Worm (Caenorhabditis elegans) whole organism, L4 larva: Measurements from ENCODE around the gene C13A2.9.

Source experiments
- F10B5.3 ChIP-seq: sonication (generic microtip); optimal IDR thresholded peaks from 2 replicates; lab custom pipeline; 2016; ENCODE audit warnings: mild to moderate bottlenecking, missing genetic modification characterization, missing compliant biosample characterization
- F44E2.7 ChIP-seq: fragments of 200-800 bp; sonication (Bioruptor generic); IDR thresholded peaks from 2 replicates; pipeline ENCODE4 v2.1.2; 2022; ENCODE audit warnings: missing genetic modification characterization, missing compliant biosample characterization
- F49E8.2 ChIP-seq: sonication (generic microtip); optimal IDR thresholded peaks from 2 replicates; lab custom pipeline; 2016; ENCODE audit warnings: missing compliant biosample characterization, mild to moderate bottlenecking, missing genetic modification characterization, borderline replicate concordance
- T26A8.4 ChIP-seq: fragments of 200-800 bp; sonication (Bioruptor generic); IDR thresholded peaks from 2 replicates; pipeline ENCODE4 v1.3.6; 2022; ENCODE audit warnings: missing genetic modification characterization, missing compliant biosample characterization
- Y105C5A.15 ChIP-seq: fragments of 200-800 bp; sonication (Bioruptor generic); IDR thresholded peaks from 2 replicates; pipeline ENCODE4 v1.3.6; 2022; ENCODE audit warnings: missing genetic modification characterization, missing compliant biosample characterization
- Y48G9A.11 ChIP-seq: fragments of 200-800 bp; sonication (Bioruptor generic); IDR thresholded peaks from 2 replicates; pipeline ENCODE4 v1.3.6; 2022; ENCODE audit warnings: missing genetic modification reagents, missing genetic modification characterization, missing compliant biosample characterization
- Y5F2A.4 ChIP-seq: fragments of 200-800 bp; sonication (Bioruptor generic); optimal IDR thresholded peaks from 2 replicates; lab custom pipeline; 2018; ENCODE audit warnings: mild to moderate bottlenecking, missing genetic modification characterization, missing compliant biosample characterization
- aly-2 ChIP-seq: sonication (generic microtip); optimal IDR thresholded peaks from 2 replicates; lab custom pipeline; 2018; ENCODE audit warnings: missing biosample characterization, missing genetic modification characterization
- arid-1 ChIP-seq: fragments of 200-800 bp; sonication (Bioruptor generic); conservative IDR thresholded peaks from 2 replicates; pipeline ENCODE4 v1.3.6; 2022; ENCODE audit warnings: missing genetic modification reagents, missing genetic modification characterization, missing compliant biosample characterization
- ceh-20 ChIP-seq: fragments of 200-800 bp; sonication (Bioruptor generic); IDR thresholded peaks from 2 replicates; pipeline ENCODE4 v1.3.6; 2022; ENCODE audit warnings: missing genetic modification reagents, missing genetic modification characterization, missing compliant biosample characterization
- ceh-28 ChIP-seq: fragments of 150-350 bp; optimal IDR thresholded peaks from 2 replicates; lab custom pipeline; 2014; ENCODE audit warnings: missing biosample characterization, missing genetic modification reagents, missing genetic modification characterization
- ceh-44 ChIP-seq: fragments of 200-800 bp; sonication (Bioruptor generic); IDR thresholded peaks from 2 replicates; pipeline ENCODE4 v1.3.6; 2022; ENCODE audit warnings: missing genetic modification reagents, missing genetic modification characterization, missing compliant biosample characterization
- ces-1 ChIP-seq: fragments of 150-350 bp; sonication (generic microtip); optimal IDR thresholded peaks from 4 replicates; lab custom pipeline; 2014; ENCODE audit warnings: missing biosample characterization, missing genetic modification reagents, missing genetic modification characterization
- daf-12 ChIP-seq: fragments of 150-350 bp; optimal IDR thresholded peaks from 2 replicates; lab custom pipeline; 2014; ENCODE audit warnings: missing biosample characterization, missing genetic modification reagents, missing genetic modification characterization
- daf-8 ChIP-seq: fragments of 200-800 bp; sonication (Bioruptor generic); IDR thresholded peaks from 2 replicates; pipeline ENCODE4 v1.3.6; 2022; ENCODE audit warnings: missing genetic modification characterization, missing compliant biosample characterization
- dmd-6 ChIP-seq: fragments of 200-800 bp; sonication (Bioruptor generic); IDR thresholded peaks from 2 replicates; pipeline ENCODE4 v1.3.6; 2022; ENCODE audit warnings: missing genetic modification reagents, missing genetic modification characterization, missing compliant biosample characterization
- dmd-8 ChIP-seq: fragments of 200-800 bp; sonication (Bioruptor generic); IDR thresholded peaks from 2 replicates; pipeline ENCODE4 v1.3.6; 2022; ENCODE audit warnings: missing genetic modification characterization, missing compliant biosample characterization
- duxl-1 ChIP-seq: sonication (generic microtip); optimal IDR thresholded peaks from 2 replicates; lab custom pipeline; 2016; ENCODE audit warnings: mild to moderate bottlenecking, missing genetic modification characterization, moderate library complexity, missing compliant biosample characterization; ENCODE audit not compliant: poor library complexity
- egl-43 ChIP-seq: fragments of 200-800 bp; sonication (Bioruptor generic); IDR thresholded peaks from 2 replicates; pipeline ENCODE4 v1.3.6; 2022; ENCODE audit warnings: missing genetic modification reagents, missing genetic modification characterization, missing compliant biosample characterization
- fkh-10 ChIP-seq: fragments of 150-350 bp; optimal IDR thresholded peaks from 2 replicates; lab custom pipeline; 2014; ENCODE audit warnings: missing biosample characterization, missing genetic modification reagents, missing genetic modification characterization
- hlh-11 ChIP-seq: fragments of 200-800 bp; sonication (Bioruptor generic); optimal IDR thresholded peaks from 2 replicates; lab custom pipeline; 2018; ENCODE audit warnings: mild to moderate bottlenecking, missing genetic modification characterization, missing compliant biosample characterization
- hmg-1.1 ChIP-seq: fragments of 200-800 bp; sonication (Bioruptor generic); IDR thresholded peaks from 2 replicates; pipeline ENCODE4 v1.3.6; 2022; ENCODE audit warnings: missing genetic modification reagents, missing genetic modification characterization, missing compliant biosample characterization
- lim-7 ChIP-seq: fragments of 200-800 bp; sonication (Bioruptor generic); IDR thresholded peaks from 2 replicates; pipeline ENCODE4 v1.3.6; 2022; ENCODE audit warnings: missing genetic modification characterization, missing compliant biosample characterization
- lin-1 ChIP-seq: fragments of 200-800 bp; sonication (Bioruptor generic); IDR thresholded peaks from 2 replicates; pipeline ENCODE4 v1.3.6; 2022; ENCODE audit warnings: missing genetic modification reagents, missing genetic modification characterization, missing compliant biosample characterization
- lin-13 ChIP-seq: fragments of 150-350 bp; optimal IDR thresholded peaks from 2 replicates; lab custom pipeline; 2014; ENCODE audit warnings: missing biosample characterization, missing genetic modification reagents, missing genetic modification characterization
- lin-15B ChIP-seq: fragments of 150-350 bp; sonication (generic microtip); optimal IDR thresholded peaks from 3 replicates; lab custom pipeline; 2014; ENCODE audit warnings: missing biosample characterization, missing genetic modification characterization
- lin-29 ChIP-seq: fragments of 200-800 bp; sonication (Bioruptor generic); IDR thresholded peaks from 2 replicates; pipeline ENCODE4 v1.3.6; 2022; ENCODE audit warnings: missing genetic modification reagents, missing genetic modification characterization, missing compliant biosample characterization
- lin-38 ChIP-seq: fragments of 200-800 bp; sonication (Bioruptor generic); IDR thresholded peaks from 2 replicates; pipeline ENCODE4 v1.3.6; 2022; ENCODE audit warnings: missing genetic modification reagents, missing genetic modification characterization, missing compliant biosample characterization
- lir-3 ChIP-seq: sonication (generic microtip); optimal IDR thresholded peaks from 2 replicates; lab custom pipeline; 2016; ENCODE audit warnings: mild to moderate bottlenecking, missing genetic modification characterization, missing compliant biosample characterization
- madf-5 ChIP-seq, 2 experiments: fragments of 200-800 bp; sonication (Bioruptor generic); IDR thresholded peaks; 2 replicates each; pipeline ENCODE4 v1.3.6; 2022; ENCODE audit warnings: missing compliant biosample characterization in 2 of 2, missing genetic modification characterization in 2 of 2
- mdt-29 ChIP-seq: fragments of 200-800 bp; sonication (Bioruptor generic); IDR thresholded peaks from 2 replicates; pipeline ENCODE4 v1.3.6; 2022; ENCODE audit warnings: missing genetic modification reagents, missing genetic modification characterization, missing compliant biosample characterization
- mes-2 ChIP-seq: sonication (generic microtip); optimal IDR thresholded peaks from 2 replicates; lab custom pipeline; 2016; ENCODE audit warnings: missing genotype, mild to moderate bottlenecking, missing genetic modification characterization, missing compliant biosample characterization; ENCODE audit not compliant: poor library complexity, severe bottlenecking
- nhr-10 ChIP-seq: fragments of 150-350 bp; optimal IDR thresholded peaks from 2 replicates; lab custom pipeline; 2014; ENCODE audit warnings: missing biosample characterization, missing genetic modification characterization
- nhr-102 ChIP-seq: sonication (generic microtip); optimal IDR thresholded peaks from 2 replicates; lab custom pipeline; 2016; ENCODE audit warnings: mild to moderate bottlenecking, missing genetic modification characterization, moderate library complexity, missing compliant biosample characterization
- nhr-11 ChIP-seq: fragments of 150-350 bp; optimal IDR thresholded peaks from 2 replicates; lab custom pipeline; 2014; ENCODE audit warnings: missing biosample characterization, missing genetic modification characterization
- nhr-111 ChIP-seq: fragments of 200-800 bp; sonication (Bioruptor generic); optimal IDR thresholded peaks from 2 replicates; lab custom pipeline; 2018; ENCODE audit warnings: mild to moderate bottlenecking, missing genetic modification characterization, missing compliant biosample characterization
- nhr-237 ChIP-seq: sonication (generic microtip); optimal IDR thresholded peaks from 2 replicates; lab custom pipeline; 2017; ENCODE audit warnings: missing biosample characterization, missing genetic modification characterization
- nhr-48 ChIP-seq: sonication (generic microtip); optimal IDR thresholded peaks from 2 replicates; lab custom pipeline; 2016; ENCODE audit warnings: mild to moderate bottlenecking, missing genetic modification characterization, missing compliant biosample characterization
- nhr-6 ChIP-seq: fragments of 150-350 bp; optimal IDR thresholded peaks from 2 replicates; lab custom pipeline; 2014; ENCODE audit warnings: missing biosample characterization, missing genetic modification characterization
- nhr-76 ChIP-seq: fragments of 150-350 bp; optimal IDR thresholded peaks from 2 replicates; lab custom pipeline; 2014; ENCODE audit warnings: missing biosample characterization, missing genetic modification characterization
- php-3 ChIP-seq: fragments of 200-800 bp; sonication (Bioruptor generic); IDR thresholded peaks from 2 replicates; pipeline ENCODE4 v1.3.6; 2022; ENCODE audit warnings: missing genetic modification reagents, missing genetic modification characterization, missing compliant biosample characterization
- set-16 ChIP-seq: fragments of 200-800 bp; sonication (Bioruptor generic); IDR thresholded peaks from 2 replicates; pipeline ENCODE4 v1.3.6; 2022; ENCODE audit warnings: missing genetic modification reagents, missing genetic modification characterization, missing compliant biosample characterization
- skn-1 ChIP-seq: fragments of 150-350 bp; optimal IDR thresholded peaks from 2 replicates; lab custom pipeline; 2014; ENCODE audit warnings: missing biosample characterization, missing genetic modification characterization
- snpc-1.2 ChIP-seq: fragments of 200-800 bp; sonication (Bioruptor generic); IDR thresholded peaks from 2 replicates; pipeline ENCODE4 v1.3.6; 2022; ENCODE audit warnings: missing genetic modification reagents, missing genetic modification characterization, missing compliant biosample characterization
- snpc-4 ChIP-seq: fragments of 150-350 bp; optimal IDR thresholded peaks from 2 replicates; lab custom pipeline; 2014; ENCODE audit warnings: missing biosample characterization, missing genetic modification characterization
- spr-1 ChIP-seq: sonication (generic microtip); optimal IDR thresholded peaks from 2 replicates; lab custom pipeline; 2016; ENCODE audit warnings: mild to moderate bottlenecking, missing genetic modification characterization, missing compliant biosample characterization
- tag-97 ChIP-seq: fragments of 200-800 bp; sonication (Bioruptor generic); IDR thresholded peaks from 2 replicates; pipeline ENCODE4 v1.3.6; 2022; ENCODE audit warnings: missing genetic modification characterization, missing compliant biosample characterization
- unc-39 ChIP-seq: sonication (generic microtip); optimal IDR thresholded peaks from 2 replicates; lab custom pipeline; 2017; ENCODE audit warnings: missing biosample characterization, missing genetic modification characterization
- unc-62 ChIP-seq, 3 experiments: fragments of 150-350 bp in 1 of 3; sonication (generic microtip); optimal IDR thresholded peaks in 2 of 3; peaks in 1 of 3; 1 replicate in 1 of 3; 2 replicates in 2 of 3; lab custom pipeline; 2014 to 2017; ENCODE audit warnings: missing biosample characterization in 3 of 3, missing genetic modification characterization in 3 of 3, missing genetic modification reagents in 3 of 3, missing genotype in 1 of 3
- zip-11 ChIP-seq: fragments of 200-800 bp; sonication (Bioruptor generic); IDR thresholded peaks from 2 replicates; pipeline ENCODE4 v1.3.6; 2022; ENCODE audit warnings: missing genetic modification characterization, missing compliant biosample characterization
- zip-2 ChIP-seq: fragments of 150-350 bp; optimal IDR thresholded peaks from 2 replicates; lab custom pipeline; 2014; ENCODE audit warnings: missing biosample characterization, missing genetic modification characterization
- ztf-7 ChIP-seq: fragments of 150-350 bp; optimal IDR thresholded peaks from 2 replicates; lab custom pipeline; 2014; ENCODE audit warnings: missing biosample characterization, missing genetic modification characterization

The C13A2.9 gene

ce11 chrV:7237133-7237532 lies 26.8 kb downstream of the C13A2.9 start, which contains the start of gene hyls-1 (continued):
- TF ChIP-seq arid-1 (GFP tag; lab: Robert Waterston, UW) (peak; percentile 42; the same call in 1 of the 2 replicates), lir-3 (tag; lab: Kevin White, UChicago) (no peak), dmd-6 (GFP tag; lab: Robert Waterston, UW) (peak; percentile 75), ceh-20 (GFP tag; lab: Robert Waterston, UW) (no peak), set-16 (GFP tag; lab: Robert Waterston, UW) (no peak), mes-2 (tag; lab: Kevin White, UChicago) (peak; percentile 92), F10B5.3 (tag; lab: Kevin White, UChicago) (no peak), ces-1 (GFP tag; lab: Kevin White, UChicago) (no peak), nhr-11 (tag; lab: Kevin White, UChicago) (no peak), tag-97 (GFP tag; lab: Robert Waterston, UW) (no peak), zip-2 (tag; lab: Kevin White, UChicago) (no peak), F49E8.2 (tag; lab: Kevin White, UChicago) (peak; percentile 44), nhr-111 (no peak), spr-1 (peak; percentile 58), nhr-102 (tag; lab: Kevin White, UChicago) (peak; percentile 70), nhr-76 (tag; lab: Kevin White, UChicago) (no peak), unc-62 (GFP tag; optimal IDR thresholded peaks at IDR 0.05 in 1 of 2; lab: Kevin White, UChicago) (peak in 1 of 2 experiments; percentile 92), unc-62 (tag; optimal IDR thresholded peaks at IDR 0.05; lab: Kevin White, UChicago) (no peak), hmg-1.1 (GFP tag; lab: Robert Waterston, UW) (peak; percentile 77), T26A8.4 (GFP tag; lab: Robert Waterston, UW) (peak; percentile 76), egl-43 (GFP tag; lab: Robert Waterston, UW) (no peak), dmd-8 (GFP tag; lab: Robert Waterston, UW) (no peak), fkh-10 (GFP tag; lab: Kevin White, UChicago) (no peak), php-3 (GFP tag; lab: Robert Waterston, UW) (no peak), madf-5 (GFP tag; IDR thresholded peaks at IDR 0.05; lab: Robert Waterston, UW) (no peak), Y5F2A.4 (GFP tag; lab: Kevin White, UChicago) (no peak), nhr-10 (tag; lab: Kevin White, UChicago) (no peak), ceh-44 (GFP tag; lab: Robert Waterston, UW) (no peak), lin-1 (GFP tag; lab: Robert Waterston, UW) (no peak), lin-29 (peak; percentile 67; the same call in 1 of the 2 replicates), Y48G9A.11 (GFP tag; lab: Robert Waterston, UW) (no peak), lim-7 (GFP tag; lab: Robert Waterston, UW) (no peak), mdt-29 (GFP tag; lab: Robert Waterston, UW) (no peak), nhr-48 (tag; lab: Kevin White, UChicago) (peak; percentile 40), snpc-1.2 (no peak), aly-2 (tag; lab: Kevin White, UChicago) (no peak), nhr-6 (tag; lab: Kevin White, UChicago) (peak; percentile 84), unc-39 (tag; lab: Kevin White, UChicago) (no peak), lin-13 (peak; percentile 65), snpc-4 (no peak), daf-8 (GFP tag; lab: Robert Waterston, UW) (no peak), nhr-237 (tag; lab: Kevin White, UChicago) (no peak), Y105C5A.15 (GFP tag; lab: Robert Waterston, UW) (no peak), daf-12 (no peak), ztf-7 (tag; lab: Kevin White, UChicago) (no peak), ceh-28 (tag; lab: Kevin White, UChicago) (no peak), skn-1 (tag; lab: Kevin White, UChicago) (no peak), hlh-11 (tag; lab: Kevin White, UChicago) (peak; percentile 50), duxl-1 (tag; lab: Kevin White, UChicago) (peak; percentile 66), zip-11 (GFP tag; lab: Robert Waterston, UW) (no peak), lin-15B (tag; lab: Kevin White, UChicago) (peak; percentile 54), F44E2.7 (no peak), lin-38 (GFP tag; lab: Robert Waterston, UW) (peak; percentile 97)
